Worm (Caenorhabditis elegans): ENCODE data around the gene rpl-39.

ce11 chrV:7804801-7805163 lies 28.9 kb upstream of the rpl-39 start, which contains the start of gene xpo-1:
- TF ChIP-seq pha-4 (tag; optimal IDR thresholded peaks at IDR 0.05) (no peak), ztf-11 (tag; optimal IDR thresholded peaks at IDR 0.05) (no peak), unc-62 (GFP tag; optimal IDR thresholded peaks at IDR 0.05) (no peak), nhr-76 (tag; optimal IDR thresholded peaks at IDR 0.05) (no peak), snpc-4 (tag; optimal IDR thresholded peaks at IDR 0.05) (no peak), fkh-10 (GFP tag; optimal IDR thresholded peaks at IDR 0.05) (no peak), zag-1 (tag; optimal IDR thresholded peaks at IDR 0.05) (no peak), nhr-77 (tag; optimal IDR thresholded peaks at IDR 0.05) (no peak), egl-5 (tag; optimal IDR thresholded peaks at IDR 0.05) (no peak), ama-1 (optimal IDR thresholded peaks at IDR 0.05) (no peak), nhr-11 (tag; optimal IDR thresholded peaks at IDR 0.05) (no peak), nhr-237 (tag; optimal IDR thresholded peaks at IDR 0.05) (no peak), pqm-1 (tag; optimal IDR thresholded peaks at IDR 0.05) (no peak)
